Worm (Caenorhabditis elegans): Measurements from ENCODE around the gene C30H6.9.

DNA sequence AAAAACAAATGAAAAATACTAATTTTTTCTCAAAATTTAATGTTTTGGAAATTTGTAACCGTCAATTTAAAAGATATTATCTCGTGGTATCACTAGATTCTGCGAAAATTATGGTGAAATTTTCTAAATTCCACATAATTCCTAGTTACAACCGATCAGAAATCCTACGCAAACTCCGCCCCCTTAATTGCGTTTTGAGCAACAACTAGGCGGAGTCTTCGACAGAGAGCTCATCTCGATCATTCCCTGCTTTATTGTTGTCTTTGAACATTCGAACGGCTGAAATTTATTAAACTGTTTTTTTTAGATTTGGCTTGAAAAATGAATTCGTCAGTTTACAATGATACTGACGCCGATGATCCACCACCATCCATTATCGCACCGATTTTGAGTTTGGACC, 19.5 kb upstream of the C30H6.9 start, which contains the start of gene T02D1.4:
- TF ChIP-seq dao-5 (tag; optimal IDR thresholded peaks at IDR 0.05) (no peak), W03F9.2 (tag; optimal IDR thresholded peaks at IDR 0.05) (no peak), him-1 (tag; optimal IDR thresholded peaks at IDR 0.05) (no peak)
